Fruit fly (Drosophila melanogaster): ENCODE results near the gene CG33500.

Gene CG33500

DNA sequence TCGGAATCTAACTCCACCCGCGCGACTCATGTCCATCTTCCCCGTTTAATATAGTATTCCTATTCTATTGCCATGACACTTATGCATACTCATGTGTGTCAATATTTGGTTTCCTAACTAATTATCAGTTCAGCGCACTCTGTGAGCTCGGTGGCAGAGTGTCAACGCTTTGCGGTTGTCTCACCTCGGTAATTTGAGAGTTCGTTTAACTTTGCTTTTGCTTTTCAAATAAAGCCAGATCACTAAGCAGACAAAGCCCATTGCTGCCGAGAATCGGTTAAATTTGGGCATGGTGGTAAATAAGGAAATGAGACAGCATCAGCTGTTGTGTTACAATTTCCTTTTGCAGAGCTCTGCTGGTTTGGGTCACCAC lies 31.9 kb downstream of the CG33500 start (continued):
- TF ChIP-seq hkb (optimal IDR thresholded peaks at IDR 0.05), result no peak
- no peak for TF ChIP-seq hkb (GFP tag; IDR thresholded peaks at IDR 0.05)
- no peak for TF ChIP-seq rib (GFP tag; IDR thresholded peaks at IDR 0.05)
- no peak for TF ChIP-seq Hsf (GFP tag; optimal IDR thresholded peaks at IDR 0.05)
- no peak for TF ChIP-seq CG3838 (GFP tag; optimal IDR thresholded peaks at IDR 0.05)
- TF ChIP-seq Xbp1 (GFP tag; optimal IDR thresholded peaks at IDR 0.05), result no peak
- peak; percentile 53; the same call in 1 of the 3 replicates for TF ChIP-seq gce (GFP tag; IDR thresholded peaks at IDR 0.05)
- TF ChIP-seq CG9876 (GFP tag; optimal IDR thresholded peaks at IDR 0.05), result no peak
- TF ChIP-seq CG18619 (GFP tag; optimal IDR thresholded peaks at IDR 0.05), result peak; percentile 25
- no peak for TF ChIP-seq luna (GFP tag; optimal IDR thresholded peaks at IDR 0.05)
- TF ChIP-seq CG8290 (GFP tag; optimal IDR thresholded peaks at IDR 0.05), result no peak
- TF ChIP-seq CG8290 (tag; optimal IDR thresholded peaks at IDR 0.05), result peak in 1 of 2 experiments; percentile 32
- no peak for TF ChIP-seq Bgb (GFP tag; IDR thresholded peaks at IDR 0.05; ENCODE audit: partially characterized antibody)
- TF ChIP-seq CG11696 (GFP tag; IDR thresholded peaks at IDR 0.05), result peak; percentile 28; the same call in 1 of the 2 replicates
- TF ChIP-seq gro (GFP tag; optimal IDR thresholded peaks at IDR 0.05), result no peak
- no peak for TF ChIP-seq ERR (GFP tag; optimal IDR thresholded peaks at IDR 0.05)
- TF ChIP-seq CG8359 (GFP tag; optimal IDR thresholded peaks at IDR 0.05; ENCODE audit: borderline replicate concordance), result peak; percentile 52
- TF ChIP-seq CG18764 (GFP tag; optimal IDR thresholded peaks at IDR 0.05), result no peak
- TF ChIP-seq CG6654 (GFP tag; optimal IDR thresholded peaks at IDR 0.05), result no peak
- TF ChIP-seq hbn (GFP tag; IDR thresholded peaks at IDR 0.05; ENCODE audit: partially characterized antibody), result no peak
- peak; percentile 39 for TF ChIP-seq gem (tag; optimal IDR thresholded peaks at IDR 0.05)
- no peak for TF ChIP-seq dm (GFP tag; optimal IDR thresholded peaks at IDR 0.05)
- TF ChIP-seq CG13424 (tag; optimal IDR thresholded peaks at IDR 0.05), result peak; percentile 28
- no peak for TF ChIP-seq Sin3A (optimal IDR thresholded peaks at IDR 0.05)
- no peak for TF ChIP-seq Dfd (GFP tag; optimal IDR thresholded peaks at IDR 0.05)
- TF ChIP-seq CG1832 (GFP tag; optimal IDR thresholded peaks at IDR 0.05), result no peak
- TF ChIP-seq CG15601 (tag; optimal IDR thresholded peaks at IDR 0.05), result peak; percentile 72
- TF ChIP-seq CG1233 (GFP tag; optimal IDR thresholded peaks at IDR 0.05), result peak; percentile 30
- peak; percentile 86 for TF ChIP-seq Med (GFP tag)
- 0 out of 2 replicates have a peak, but pooled peaks have one; percentile 10 for TF ChIP-seq Awh (GFP tag; IDR thresholded peaks at IDR 0.05)
- TF ChIP-seq CG8944 (GFP tag; optimal IDR thresholded peaks at IDR 0.05), result peak; percentile 19
- peak; percentile 40 for TF ChIP-seq CG4707 (GFP tag; optimal IDR thresholded peaks at IDR 0.05)
- TF ChIP-seq Dip2 (GFP tag; IDR thresholded peaks at IDR 0.05), result no peak
- TF ChIP-seq bab2 (GFP tag; optimal IDR thresholded peaks at IDR 0.05), result peak; percentile 10
- TF ChIP-seq CG17612 (GFP tag; IDR thresholded peaks at IDR 0.05), result no peak
- TF ChIP-seq Lhr (GFP tag; optimal IDR thresholded peaks at IDR 0.05), result no peak
- TF ChIP-seq CG2120 (GFP tag; optimal IDR thresholded peaks at IDR 0.05), result no peak
- TF ChIP-seq CG10543 (GFP tag; optimal IDR thresholded peaks at IDR 0.05), result peak; percentile 10
- no peak for TF ChIP-seq pb (GFP tag; optimal IDR thresholded peaks at IDR 0.05)

DNA sequence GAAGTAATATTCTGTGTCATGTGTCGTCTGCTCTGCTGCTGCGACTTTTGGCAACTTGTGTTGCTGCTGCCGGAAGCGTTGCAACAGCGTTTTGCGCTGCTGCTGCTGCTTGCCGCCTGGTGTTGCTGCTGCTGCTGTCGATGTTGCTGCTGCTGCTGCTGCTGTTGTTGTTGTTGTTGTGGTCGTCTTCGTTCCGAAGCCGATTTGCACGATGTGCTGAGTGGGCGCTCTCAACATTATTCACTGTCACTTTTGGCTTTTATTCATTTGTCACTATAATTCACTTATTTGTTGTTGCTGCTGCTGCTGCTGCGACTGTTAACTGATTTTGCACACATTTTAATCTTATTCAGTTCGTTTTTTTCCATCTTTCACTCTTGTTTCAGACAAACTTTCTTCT lies 34.0 kb downstream of the CG33500 start:
- TF ChIP-seq Pdp1 (GFP tag; optimal IDR thresholded peaks at IDR 0.05) (no peak), Dfd (GFP tag; optimal IDR thresholded peaks at IDR 0.05) (peak in 1 of 2 experiments; percentile 49)

DNA sequence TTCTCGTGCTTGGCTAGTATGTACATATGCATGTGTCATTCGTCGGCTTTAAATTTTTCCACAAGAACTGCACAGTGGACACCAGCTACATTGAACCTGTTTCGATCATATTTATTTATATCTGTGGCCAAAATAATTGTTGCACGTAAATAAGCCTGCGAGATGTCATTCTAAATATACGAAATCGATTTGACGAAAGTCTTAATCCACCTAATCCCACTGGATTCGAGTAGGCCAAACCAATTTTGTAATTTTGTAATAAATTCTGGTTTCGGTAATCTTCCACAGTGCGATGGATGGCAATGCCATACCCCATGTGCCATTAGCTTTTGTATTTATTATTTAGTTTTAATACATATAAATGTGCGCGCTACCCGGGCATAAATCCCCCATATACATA lies 34.5 kb downstream of the CG33500 start:
- TF ChIP-seq stwl (tag; optimal IDR thresholded peaks at IDR 0.05) (no peak), Hsf (GFP tag; optimal IDR thresholded peaks at IDR 0.05) (no peak), CG2120 (GFP tag; optimal IDR thresholded peaks at IDR 0.05) (peak; percentile 26), Med (GFP tag) (peak; percentile 78), Meics (GFP tag; optimal IDR thresholded peaks at IDR 0.05) (peak; percentile 3), hbn (GFP tag; IDR thresholded peaks at IDR 0.05; ENCODE audit: partially characterized antibody) (no peak), CG12769 (tag; optimal IDR thresholded peaks at IDR 0.05) (peak; percentile 45), chinmo (GFP tag; IDR thresholded peaks at IDR 0.05; ENCODE audit: partially characterized antibody) (0 out of 4 replicates have a peak, but pooled peaks have one; percentile 40), CG2889 (GFP tag; IDR thresholded peaks at IDR 0.05) (no peak), dysf (GFP tag; IDR thresholded peaks at IDR 0.05) (peak; percentile 37; the same call in 1 of the 3 replicates), slbo (GFP tag; IDR thresholded peaks at IDR 0.05) (peak; percentile 23; the same call in 1 of the 2 replicates), Rfx (GFP tag; IDR thresholded peaks at IDR 0.05) (0 out of 2 replicates have a peak, but pooled peaks have one; percentile 33), grau (tag; optimal IDR thresholded peaks at IDR 0.05) (peak; percentile 55), CG6813 (GFP tag; optimal IDR thresholded peaks at IDR 0.05) (no peak), CG8290 (GFP tag; optimal IDR thresholded peaks at IDR 0.05) (no peak), CG8290 (tag; optimal IDR thresholded peaks at IDR 0.05) (no peak)

All from whole organism, embryonic.